Worm (Caenorhabditis elegans) whole organism, young adult: Measurements from ENCODE around the gene Y105C5B.9.

ENCODE experiments used
- B0336.3 ChIP-seq: fragments of 200-800 bp; sonication (Bioruptor generic); IDR thresholded peaks from 2 replicates; pipeline ENCODE4 v1.3.6; 2022; ENCODE audit warnings: missing genetic modification characterization, missing compliant biosample characterization
- F10E7.11 ChIP-seq: sonication (generic microtip); optimal IDR thresholded peaks from 2 replicates; lab custom pipeline; 2017; ENCODE audit warnings: mild to moderate bottlenecking, missing genetic modification characterization, moderate library complexity, missing compliant biosample characterization
- F39B2.1 ChIP-seq: fragments of 200-800 bp; sonication (Bioruptor generic); IDR thresholded peaks from 2 replicates; pipeline ENCODE4 v1.3.6; 2022; ENCODE audit warnings: missing genetic modification reagents, missing genetic modification characterization, missing compliant biosample characterization
- F49E8.2 ChIP-seq: sonication (generic microtip); optimal IDR thresholded peaks from 3 replicates; lab custom pipeline; 2017; ENCODE audit warnings: missing genetic modification characterization, mild to moderate bottlenecking, missing compliant biosample characterization, antibody characterized with exemption, moderate library complexity; ENCODE audit not compliant: insufficient read depth
- K11D2.4 ChIP-seq: fragments of 200-800 bp; sonication (Bioruptor generic); IDR thresholded peaks from 2 replicates; pipeline ENCODE4 v1.3.6; 2022; ENCODE audit warnings: missing genetic modification reagents, missing genetic modification characterization, missing compliant biosample characterization
- K12H6.12 ChIP-seq: fragments of 200-800 bp; sonication (Bioruptor generic); optimal IDR thresholded peaks from 2 replicates; lab custom pipeline; 2018; ENCODE audit warnings: mild to moderate bottlenecking, missing genetic modification characterization, missing compliant biosample characterization
- T26A5.8 ChIP-seq: sonication (generic microtip); optimal IDR thresholded peaks from 2 replicates; lab custom pipeline; 2016; ENCODE audit warnings: missing genetic modification characterization, missing compliant biosample characterization
- Y79H2A.3 ChIP-seq: fragments of 200-800 bp; sonication (Bioruptor generic); conservative IDR thresholded peaks from 2 replicates; pipeline ENCODE4 v1.3.6; 2022; ENCODE audit warnings: missing genetic modification reagents, missing genetic modification characterization, missing compliant biosample characterization
- ZK185.1 ChIP-seq: sonication (generic microtip); optimal IDR thresholded peaks from 2 replicates; lab custom pipeline; 2016; ENCODE audit warnings: mild to moderate bottlenecking, missing genetic modification characterization, missing compliant biosample characterization; ENCODE audit not compliant: poor library complexity, severe bottlenecking
- atf-7 ChIP-seq: sonication (generic microtip); optimal IDR thresholded peaks from 2 replicates; lab custom pipeline; 2017; ENCODE audit warnings: mild to moderate bottlenecking, missing genetic modification characterization, missing compliant biosample characterization
- athp-1 ChIP-seq: sonication (generic microtip); optimal IDR thresholded peaks from 2 replicates; lab custom pipeline; 2017; ENCODE audit warnings: mild to moderate bottlenecking, missing genetic modification characterization, missing compliant biosample characterization
- attf-3 ChIP-seq: fragments of 200-800 bp; sonication (Bioruptor generic); conservative IDR thresholded peaks from 2 replicates; pipeline ENCODE4 v1.3.6; 2022; ENCODE audit warnings: missing genetic modification reagents, missing genetic modification characterization, missing compliant biosample characterization
- attf-6 ChIP-seq: fragments of 200-800 bp; sonication (Bioruptor generic); IDR thresholded peaks from 2 replicates; pipeline ENCODE4 v1.3.6; 2022; ENCODE audit warnings: missing genetic modification reagents, missing genetic modification characterization, missing compliant biosample characterization
- bed-1 ChIP-seq: fragments of 200-800 bp; sonication (Bioruptor generic); IDR thresholded peaks from 2 replicates; pipeline ENCODE4 v1.3.6; 2022; ENCODE audit warnings: missing genetic modification reagents, missing genetic modification characterization, missing compliant biosample characterization
- ccch-3 ChIP-seq: fragments of 200-800 bp; sonication (Bioruptor generic); optimal IDR thresholded peaks from 2 replicates; lab custom pipeline; 2018; ENCODE audit warnings: mild to moderate bottlenecking, missing genetic modification characterization, missing compliant biosample characterization
- cebp-1 ChIP-seq, 2 experiments: fragments of 200-800 bp in 1 of 2; sonication (Bioruptor generic) in 1 of 2; sonication (generic microtip) in 1 of 2; IDR thresholded peaks in 1 of 2; optimal IDR thresholded peaks in 1 of 2; 2 replicates each; pipeline versions ENCODE4 v1.3.6 to Lab custom; 2017 to 2022; ENCODE audit warnings: missing compliant biosample characterization in 2 of 2, missing genetic modification characterization in 2 of 2, mild to moderate bottlenecking in 1 of 2, missing genetic modification reagents in 1 of 2, moderate library complexity in 1 of 2
- ceh-27 ChIP-seq: fragments of 200-800 bp; sonication (Bioruptor generic); optimal IDR thresholded peaks from 2 replicates; lab custom pipeline; 2018; ENCODE audit warnings: mild to moderate bottlenecking, missing genetic modification characterization, moderate library complexity, missing compliant biosample characterization
- ceh-58 ChIP-seq: fragments of 200-800 bp; sonication (Bioruptor generic); IDR thresholded peaks from 2 replicates; pipeline ENCODE4 v1.3.6; 2022; ENCODE audit warnings: missing genetic modification characterization, missing compliant biosample characterization
- ceh-79 ChIP-seq: sonication (generic microtip); optimal IDR thresholded peaks from 2 replicates; lab custom pipeline; 2017; ENCODE audit warnings: mild to moderate bottlenecking, missing genetic modification characterization, missing compliant biosample characterization
- dox-1 ChIP-seq: fragments of 200-800 bp; sonication (Bioruptor generic); IDR thresholded peaks from 2 replicates; pipeline ENCODE4 v1.3.6; 2022; ENCODE audit warnings: missing genetic modification reagents, missing genetic modification characterization, missing compliant biosample characterization
- efl-1 ChIP-seq: fragments of 150-350 bp; optimal IDR thresholded peaks from 2 replicates; lab custom pipeline; 2014; ENCODE audit warnings: missing biosample characterization, missing genetic modification reagents, missing genetic modification characterization
- gei-17 ChIP-seq: fragments of 200-800 bp; sonication (Bioruptor generic); optimal IDR thresholded peaks from 2 replicates; lab custom pipeline; 2018; ENCODE audit warnings: mild to moderate bottlenecking, missing genetic modification characterization, missing compliant biosample characterization
- hlh-12 ChIP-seq: sonication (generic microtip); optimal IDR thresholded peaks from 2 replicates; lab custom pipeline; 2016; ENCODE audit warnings: missing genetic modification characterization, missing compliant biosample characterization
- hmg-20 ChIP-seq: fragments of 200-800 bp; sonication (Bioruptor generic); IDR thresholded peaks from 2 replicates; pipeline ENCODE4 v1.3.6; 2022; ENCODE audit warnings: missing genetic modification reagents, missing genetic modification characterization, missing compliant biosample characterization
- hrde-1 ChIP-seq: sonication (generic microtip); optimal IDR thresholded peaks from 2 replicates; lab custom pipeline; 2016; ENCODE audit warnings: missing genetic modification characterization, mild to moderate bottlenecking, missing compliant biosample characterization, moderate library complexity, missing genotype, missing genetic modification reagents, borderline replicate concordance
- lsl-1 ChIP-seq: fragments of 200-800 bp; sonication (Bioruptor generic); optimal IDR thresholded peaks from 2 replicates; lab custom pipeline; 2018; ENCODE audit warnings: mild to moderate bottlenecking, missing genetic modification characterization, moderate library complexity, missing compliant biosample characterization
- lsy-27 ChIP-seq: sonication (generic microtip); optimal IDR thresholded peaks from 2 replicates; lab custom pipeline; 2017; ENCODE audit warnings: missing genetic modification characterization, mild to moderate bottlenecking, missing compliant biosample characterization, antibody characterized with exemption, missing genotype, borderline replicate concordance; ENCODE audit not compliant: insufficient read depth
- madf-10 ChIP-seq: sonication (generic microtip); optimal IDR thresholded peaks from 2 replicates; lab custom pipeline; 2016; ENCODE audit warnings: mild to moderate bottlenecking, missing genetic modification characterization, missing compliant biosample characterization
- madf-6 ChIP-seq: fragments of 200-800 bp; sonication (Bioruptor generic); IDR thresholded peaks from 2 replicates; pipeline ENCODE4 v1.3.6; 2022; ENCODE audit warnings: missing genetic modification reagents, missing genetic modification characterization, missing compliant biosample characterization
- mel-28 ChIP-seq: sonication (generic microtip); optimal IDR thresholded peaks from 2 replicates; lab custom pipeline; 2016; ENCODE audit warnings: borderline replicate concordance, mild to moderate bottlenecking, missing genetic modification characterization, missing compliant biosample characterization
- nhr-90 ChIP-seq: sonication (generic microtip); optimal IDR thresholded peaks from 2 replicates; lab custom pipeline; 2016; ENCODE audit warnings: missing genotype, mild to moderate bottlenecking, missing genetic modification characterization, missing compliant biosample characterization
- pha-4 ChIP-seq: fragments of 150-350 bp; sonication (generic microtip); optimal IDR thresholded peaks from 2 replicates; lab custom pipeline; 2014; ENCODE audit warnings: missing biosample characterization, missing genetic modification reagents, missing genetic modification characterization
- rec-8 ChIP-seq, 2 experiments: sonication (generic microtip); optimal IDR thresholded peaks; 2 replicates each; lab custom pipeline; 2016; ENCODE audit warnings: mild to moderate bottlenecking in 2 of 2, missing genetic modification characterization in 2 of 2, missing genetic modification reagents in 2 of 2, missing genotype in 2 of 2, missing biosample characterization in 1 of 2, missing compliant biosample characterization in 1 of 2, moderate library complexity in 1 of 2
- sdz-38 ChIP-seq: sonication (generic microtip); optimal IDR thresholded peaks from 2 replicates; lab custom pipeline; 2016; ENCODE audit warnings: missing genotype, missing genetic modification characterization, missing compliant biosample characterization
- snpc-1.1 ChIP-seq: sonication (generic microtip); optimal IDR thresholded peaks from 2 replicates; lab custom pipeline; 2017; ENCODE audit warnings: missing genetic modification characterization, mild to moderate bottlenecking, missing compliant biosample characterization, antibody characterized with exemption, moderate library complexity, missing genotype, missing genetic modification reagents; ENCODE audit not compliant: insufficient read depth
- snpc-3.4 ChIP-seq: sonication (generic microtip); optimal IDR thresholded peaks from 2 replicates; lab custom pipeline; 2017; ENCODE audit warnings: missing genetic modification characterization, mild to moderate bottlenecking, missing compliant biosample characterization, antibody characterized with exemption, moderate library complexity, missing genotype, missing genetic modification reagents
- snpc-4 ChIP-seq, 5 experiments: fragments of 150-350 bp in 1 of 5; sonication (generic microtip) in 4 of 5; optimal IDR thresholded peaks; 2 replicates each; lab custom pipeline; 2014 to 2018; ENCODE audit warnings: missing genetic modification characterization in 5 of 5, missing biosample characterization in 3 of 5, antibody characterized with exemption in 2 of 5, mild to moderate bottlenecking in 2 of 5, missing compliant biosample characterization in 2 of 5, missing genotype in 2 of 5, moderate library complexity in 2 of 5, missing genetic modification reagents in 1 of 5
- somi-1 ChIP-seq: fragments of 200-800 bp; sonication (Bioruptor generic); optimal IDR thresholded peaks from 2 replicates; lab custom pipeline; 2018; ENCODE audit warnings: mild to moderate bottlenecking, missing genetic modification characterization, missing compliant biosample characterization
- tlf-1 ChIP-seq: fragments of 200-800 bp; sonication (Bioruptor generic); optimal IDR thresholded peaks from 2 replicates; lab custom pipeline; 2018; ENCODE audit warnings: mild to moderate bottlenecking, missing genetic modification characterization, missing compliant biosample characterization
- unc-62 ChIP-seq: fragments of 150-350 bp; optimal IDR thresholded peaks from 2 replicates; lab custom pipeline; 2014; ENCODE audit warnings: missing biosample characterization, missing genetic modification reagents, missing genetic modification characterization
- zim-3 ChIP-seq: sonication (generic microtip); optimal IDR thresholded peaks from 2 replicates; lab custom pipeline; 2017; ENCODE audit warnings: mild to moderate bottlenecking, missing genetic modification characterization, moderate library complexity, missing compliant biosample characterization
- ztf-18 ChIP-seq: sonication (generic microtip); optimal IDR thresholded peaks from 2 replicates; lab custom pipeline; 2016; ENCODE audit warnings: missing genotype, mild to moderate bottlenecking, missing genetic modification characterization, missing compliant biosample characterization
- ztf-28 ChIP-seq: fragments of 200-800 bp; sonication (Bioruptor generic); IDR thresholded peaks from 2 replicates; pipeline ENCODE4 v1.3.6; 2022; ENCODE audit warnings: missing genetic modification reagents, missing genetic modification characterization, missing compliant biosample characterization
- ztf-6 ChIP-seq: fragments of 200-800 bp; sonication (Bioruptor generic); IDR thresholded peaks from 2 replicates; pipeline ENCODE4 v1.3.6; 2022; ENCODE audit warnings: missing genetic modification reagents, missing genetic modification characterization, missing compliant biosample characterization

The Y105C5B.9 gene

ce11 chrIV:15931176-15931575 is 795 bp downstream of the Y105C5B.9 start (continued):
- TF ChIP-seq gei-17 (GFP tag; lab: Kevin White, UChicago): no peak
- peak; percentile 97 for TF ChIP-seq ceh-27
- TF ChIP-seq sdz-38: no peak
- peak; percentile 39; the same call in 1 of the 2 replicates for TF ChIP-seq madf-6 (GFP tag; lab: Robert Waterston, UW)
- no peak for TF ChIP-seq efl-1 (GFP tag; lab: Kevin White, UChicago)
- no peak for TF ChIP-seq F39B2.1 (GFP tag; lab: Robert Waterston, UW)
- TF ChIP-seq K11D2.4 (GFP tag; lab: Robert Waterston, UW): peak; percentile 40; the same call in 1 of the 2 replicates
- peak; percentile 82 for TF ChIP-seq ZK185.1 (tag; lab: Kevin White, UChicago)
- TF ChIP-seq ztf-6: no peak
- no peak for TF ChIP-seq unc-62 (GFP tag; lab: Kevin White, UChicago)
- peak; percentile 1 for TF ChIP-seq atf-7 (tag; lab: Kevin White, UChicago)
- peak; percentile 98 for TF ChIP-seq attf-6 (GFP tag; lab: Robert Waterston, UW)

DNA sequence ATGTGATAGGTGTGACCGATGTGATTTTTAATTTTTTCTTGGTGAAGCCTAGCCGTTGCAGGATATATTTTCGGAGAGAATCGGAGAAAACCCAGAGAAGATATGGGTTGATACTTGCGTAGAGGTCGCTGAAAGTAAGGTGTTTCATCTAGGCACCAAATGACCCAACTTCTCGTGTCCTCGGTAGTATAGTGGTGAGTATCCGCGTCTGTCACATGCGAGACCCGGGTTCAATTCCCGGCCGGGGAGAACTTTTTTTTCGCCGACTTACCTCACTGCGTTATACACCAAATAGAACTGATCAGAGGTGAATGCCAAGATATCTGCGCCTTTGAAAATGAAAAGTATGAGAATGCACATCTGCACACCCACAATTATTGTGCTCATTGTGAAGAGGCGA is 1.5 kb downstream of the Y105C5B.9 start:
- TF ChIP-seq snpc-3.4 (tag; lab: Kevin White, UChicago) (no peak), mel-28 (no peak), attf-3 (GFP tag; lab: Robert Waterston, UW) (no peak), ceh-58 (GFP tag; lab: Robert Waterston, UW) (no peak), ztf-18 (tag; lab: Kevin White, UChicago) (peak; percentile 82), pha-4 (tag; lab: Kevin White, UChicago) (no peak), lsy-27 (no peak), dox-1 (peak; percentile 74), F10E7.11 (tag; lab: Kevin White, UChicago) (no peak), tlf-1 (GFP tag; lab: Kevin White, UChicago) (peak; percentile 2), K12H6.12 (tag; lab: Kevin White, UChicago) (no peak), rec-8 (tag; optimal IDR thresholded peaks at IDR 0.05; lab: Kevin White, UChicago) (peak; percentile 16 to 44), nhr-90 (tag; lab: Kevin White, UChicago) (peak; percentile 84), athp-1 (tag; lab: Kevin White, UChicago) (no peak), snpc-1.1 (tag; lab: Kevin White, UChicago) (no peak), hmg-20 (GFP tag; lab: Robert Waterston, UW) (no peak), cebp-1 (GFP tag; IDR thresholded peaks at IDR 0.05; lab: Robert Waterston, UW) (no peak), cebp-1 (tag; optimal IDR thresholded peaks at IDR 0.05; lab: Kevin White, UChicago) (peak; percentile 52), attf-6 (GFP tag; lab: Robert Waterston, UW) (peak; percentile 97), K11D2.4 (GFP tag; lab: Robert Waterston, UW) (no peak), Y79H2A.3 (GFP tag; lab: Robert Waterston, UW) (no peak), ztf-28 (GFP tag; lab: Robert Waterston, UW) (peak; percentile 77; the same call in 1 of the 2 replicates), snpc-4 (GFP tag; optimal IDR thresholded peaks at IDR 0.05; lab: Kevin White, UChicago) (peak; percentile 87), snpc-4 (tag; optimal IDR thresholded peaks at IDR 0.05; lab: Kevin White, UChicago) (peak; percentile 51 to 96 (median 92)), ZK185.1 (tag; lab: Kevin White, UChicago) (peak; percentile 76), gei-17 (GFP tag; lab: Kevin White, UChicago) (no peak), zim-3 (tag; lab: Kevin White, UChicago) (peak; percentile 84), F39B2.1 (GFP tag; lab: Robert Waterston, UW) (no peak), unc-62 (GFP tag; lab: Kevin White, UChicago) (no peak), bed-1 (GFP tag; lab: Robert Waterston, UW) (no peak), lsl-1 (GFP tag; lab: Kevin White, UChicago) (no peak), ccch-3 (GFP tag; lab: Kevin White, UChicago) (peak; percentile 34), T26A5.8 (tag; lab: Kevin White, UChicago) (no peak), hlh-12 (tag; lab: Kevin White, UChicago) (no peak), madf-10 (tag; lab: Kevin White, UChicago) (peak; percentile 48), B0336.3 (no peak), hrde-1 (tag; lab: Kevin White, UChicago) (no peak), ceh-79 (tag; lab: Kevin White, UChicago) (no peak), somi-1 (GFP tag; lab: Kevin White, UChicago) (peak; percentile 53), F49E8.2 (tag; lab: Kevin White, UChicago) (peak; percentile 39)
